Fruit fly (Drosophila melanogaster) whole organism, embryonic: ENCODE results near the gene CG18473.

ENCODE experiments used
- Blimp-1 ChIP-seq: fragments of 200-800 bp; sonication (Bioruptor generic); optimal IDR thresholded peaks from 3 replicates; lab custom pipeline; 2018; ENCODE audit warnings: missing biosample characterization, missing genetic modification characterization, mild to moderate bottlenecking, moderate library complexity, missing genetic modification reagents
- CG10959 ChIP-seq: fragments of 200-800 bp; sonication (Bioruptor generic); IDR thresholded peaks from 2 replicates; pipeline ENCODE4 v1.3.6; 2022; ENCODE audit warnings: missing biosample characterization, missing genetic modification characterization
- CG11247 ChIP-seq: fragments of 200-800 bp; sonication (Bioruptor generic); IDR thresholded peaks from 2 replicates; pipeline ENCODE4 v1.3.6; 2022; ENCODE audit warnings: missing biosample characterization, missing genetic modification characterization
- CG12236 ChIP-seq: fragments of 200-800 bp; sonication (Bioruptor generic); optimal IDR thresholded peaks from 2 replicates; lab custom pipeline; 2016; ENCODE audit warnings: missing biosample characterization, missing genetic modification characterization
- CG12391 ChIP-seq: fragments of 200-800 bp; sonication (Bioruptor generic); optimal IDR thresholded peaks from 3 replicates; lab custom pipeline; 2018; ENCODE audit warnings: missing biosample characterization, mild to moderate bottlenecking, missing genetic modification characterization, moderate library complexity
- CG13287 ChIP-seq: fragments of 200-800 bp; sonication (Bioruptor generic); IDR thresholded peaks from 2 replicates; pipeline ENCODE4 v1.3.6; 2022; ENCODE audit warnings: missing biosample characterization, missing genetic modification characterization; ENCODE audit not compliant: partially characterized antibody
- CG17802 ChIP-seq: fragments of 200-800 bp; sonication (Bioruptor generic); optimal IDR thresholded peaks from 2 replicates; lab custom pipeline; 2018; ENCODE audit warnings: missing biosample characterization, mild to moderate bottlenecking, missing genetic modification characterization, moderate library complexity
- CG18599 ChIP-seq: fragments of 200-800 bp; sonication (Bioruptor generic); optimal IDR thresholded peaks from 3 replicates; lab custom pipeline; 2017; ENCODE audit warnings: missing biosample characterization, missing genetic modification characterization, mild to moderate bottlenecking, moderate library complexity, missing genetic modification reagents
- CG2199 ChIP-seq: fragments of 200-800 bp; sonication (Bioruptor generic); IDR thresholded peaks from 3 replicates; pipeline ENCODE4 v1.3.6; 2022; ENCODE audit warnings: missing biosample characterization, missing genetic modification characterization
- CG2678 ChIP-seq: fragments of 200-800 bp; sonication (Bioruptor generic); optimal IDR thresholded peaks from 3 replicates; lab custom pipeline; 2019; ENCODE audit warnings: missing biosample characterization, mild to moderate bottlenecking, missing genetic modification characterization, moderate library complexity
- CG6175 ChIP-seq: fragments of 200-800 bp; sonication (Bioruptor generic); IDR thresholded peaks from 3 replicates; pipeline ENCODE4 v1.3.6; 2022; ENCODE audit warnings: missing biosample characterization, missing genetic modification characterization
- CG7786 ChIP-seq: fragments of 200-800 bp; sonication (Bioruptor generic); optimal IDR thresholded peaks from 2 replicates; lab custom pipeline; 2016; ENCODE audit warnings: missing biosample characterization, missing genetic modification characterization
- CG9932 ChIP-seq: fragments of 200-800 bp; sonication (Bioruptor generic); IDR thresholded peaks from 2 replicates; pipeline ENCODE4 v1.3.6; 2022; ENCODE audit warnings: missing biosample characterization, missing genetic modification characterization
- CkIIα-i1 ChIP-seq: fragments of 200-800 bp; sonication (Bioruptor generic); IDR thresholded peaks from 2 replicates; pipeline ENCODE4 v1.3.6; 2022; ENCODE audit warnings: missing biosample characterization, missing genetic modification characterization
- Dll ChIP-seq: fragments of 200-800 bp; sonication (Bioruptor generic); IDR thresholded peaks from 4 replicates; pipeline ENCODE4 v1.3.6; 2022; ENCODE audit warnings: missing biosample characterization, missing genetic modification characterization; ENCODE audit not compliant: partially characterized antibody
- E2f1 ChIP-seq: fragments of 200-800 bp; sonication (Bioruptor generic); IDR thresholded peaks from 2 replicates; pipeline ENCODE4 v1.3.6; 2022; ENCODE audit warnings: missing biosample characterization, missing genetic modification characterization
- Gug ChIP-seq: fragments of 200-800 bp; sonication (Bioruptor generic); IDR thresholded peaks from 4 replicates; pipeline ENCODE4 v1.3.6; 2022; ENCODE audit warnings: missing biosample characterization, missing genetic modification characterization
- HmgD ChIP-seq: fragments of 200-800 bp; sonication (Bioruptor generic); optimal IDR thresholded peaks from 3 replicates; lab custom pipeline; 2016; ENCODE audit warnings: missing biosample characterization, missing genetic modification characterization
- Kr ChIP-seq: fragments of 200-800 bp; sonication (Bioruptor generic); optimal IDR thresholded peaks from 2 replicates; lab custom pipeline; 2017; ENCODE audit warnings: missing biosample characterization, mild to moderate bottlenecking, missing genetic modification characterization
- MBD-R2 ChIP-seq: fragments of 200-800 bp; sonication (Bioruptor generic); IDR thresholded peaks from 2 replicates; pipeline ENCODE4 v1.3.6; 2022; ENCODE audit warnings: missing biosample characterization, missing genetic modification characterization
- MESR4 ChIP-seq: fragments of 200-800 bp; sonication (Bioruptor generic); optimal IDR thresholded peaks from 2 replicates; lab custom pipeline; 2018; ENCODE audit warnings: missing biosample characterization, mild to moderate bottlenecking, missing genetic modification characterization, moderate library complexity
- MTF-1 ChIP-seq: fragments of 200-800 bp; sonication (Bioruptor generic); optimal IDR thresholded peaks from 2 replicates; lab custom pipeline; 2018; ENCODE audit warnings: missing biosample characterization, mild to moderate bottlenecking, missing genetic modification characterization, borderline replicate concordance
- Mad ChIP-seq: fragments of 200-800 bp; sonication (Bioruptor generic); optimal IDR thresholded peaks from 2 replicates; lab custom pipeline; 2016; ENCODE audit warnings: missing biosample characterization, missing genetic modification characterization
- Med ChIP-seq: fragments of 200-800 bp; sonication (Bioruptor generic); peaks from one replicate; lab custom pipeline; 2016; ENCODE audit warnings: missing biosample characterization, missing genetic modification characterization, mild to moderate bottlenecking, inconsistent platforms, moderate library complexity
- Nf-YA ChIP-seq: fragments of 200-800 bp; sonication (Bioruptor generic); IDR thresholded peaks from 2 replicates; pipeline ENCODE4 v1.3.6; 2022; ENCODE audit warnings: missing biosample characterization, missing genetic modification characterization
- Opbp ChIP-seq: fragments of 200-800 bp; sonication (Bioruptor generic); IDR thresholded peaks from 3 replicates; pipeline ENCODE4 v1.3.6; 2022; ENCODE audit warnings: missing biosample characterization, missing genetic modification characterization; ENCODE audit not compliant: partially characterized antibody
- Pdp1 ChIP-seq, 2 experiments: fragments of 200-800 bp; sonication (Bioruptor generic); optimal IDR thresholded peaks; 3 replicates each; lab custom pipeline; 2016; ENCODE audit warnings: missing biosample characterization in 2 of 2, missing genetic modification characterization in 2 of 2, mild to moderate bottlenecking in 1 of 2, moderate library complexity in 1 of 2
- Scr ChIP-seq: fragments of 200-800 bp; sonication (Bioruptor generic); IDR thresholded peaks from 2 replicates; pipeline ENCODE4 v1.3.6; 2022; ENCODE audit warnings: missing biosample characterization, missing genetic modification characterization; ENCODE audit not compliant: partially characterized antibody
- TFAM ChIP-seq: fragments of 200-800 bp; sonication (Bioruptor generic); optimal IDR thresholded peaks from 2 replicates; lab custom pipeline; 2017; ENCODE audit warnings: missing biosample characterization, missing genetic modification characterization, inconsistent platforms
- YL-1 ChIP-seq: fragments of 200-800 bp; sonication (Bioruptor generic); optimal IDR thresholded peaks from 3 replicates; lab custom pipeline; 2017; ENCODE audit warnings: missing biosample characterization, mild to moderate bottlenecking, missing genetic modification characterization
- ash1 ChIP-seq: fragments of 200-800 bp; sonication (Bioruptor generic); optimal IDR thresholded peaks from 2 replicates; lab custom pipeline; 2018; ENCODE audit warnings: missing biosample characterization, mild to moderate bottlenecking, missing genetic modification characterization
- cad ChIP-seq: fragments of >200 bp; optimal IDR thresholded peaks from 2 replicates; lab custom pipeline; 2017; ENCODE audit warnings: missing biosample characterization, missing genetic modification characterization
- cas ChIP-seq: fragments of 200-800 bp; sonication (Bioruptor generic); IDR thresholded peaks from 2 replicates; pipeline ENCODE4 v1.3.6; 2022; ENCODE audit warnings: missing biosample characterization, missing genetic modification characterization
- caup ChIP-seq: fragments of 200-800 bp; sonication (Bioruptor generic); optimal IDR thresholded peaks from 3 replicates; lab custom pipeline; 2017; ENCODE audit warnings: missing biosample characterization, mild to moderate bottlenecking, missing genetic modification characterization, moderate library complexity; ENCODE audit not compliant: severe bottlenecking
- corto ChIP-seq: fragments of 200-800 bp; sonication (Bioruptor generic); optimal IDR thresholded peaks from 2 replicates; lab custom pipeline; 2016; ENCODE audit warnings: missing biosample characterization, mild to moderate bottlenecking, missing genetic modification characterization, moderate library complexity
- eve ChIP-seq, 2 experiments: fragments of >200 bp; optimal IDR thresholded peaks; 2 replicates each; lab custom pipeline; 2017; ENCODE audit warnings: missing biosample characterization in 2 of 2, missing genetic modification characterization in 2 of 2
- fd102C ChIP-seq: fragments of 200-800 bp; sonication (Bioruptor generic); optimal IDR thresholded peaks from 2 replicates; lab custom pipeline; 2018; ENCODE audit warnings: missing biosample characterization, mild to moderate bottlenecking, missing genetic modification characterization, moderate library complexity
- grn ChIP-seq: fragments of 200-800 bp; sonication (Bioruptor generic); optimal IDR thresholded peaks from 3 replicates; lab custom pipeline; 2017; ENCODE audit warnings: missing biosample characterization, missing genetic modification characterization
- gt ChIP-seq: fragments of 200-800 bp; sonication (Bioruptor generic); IDR thresholded peaks from 2 replicates; pipeline ENCODE4 v1.3.6; 2022; ENCODE audit warnings: missing biosample characterization, missing genetic modification characterization
- kah ChIP-seq: fragments of 200-800 bp; sonication (Bioruptor generic); optimal IDR thresholded peaks from 2 replicates; lab custom pipeline; 2018; ENCODE audit warnings: missing biosample characterization, mild to moderate bottlenecking, missing genetic modification characterization
- ken ChIP-seq: fragments of 200-800 bp; sonication (Bioruptor generic); IDR thresholded peaks from 3 replicates; pipeline ENCODE4 v1.3.6; 2022; ENCODE audit warnings: missing biosample characterization, missing genetic modification characterization
- knrl ChIP-seq: fragments of 200-800 bp; sonication (Bioruptor generic); IDR thresholded peaks from 3 replicates; pipeline ENCODE4 v1.3.6; 2022; ENCODE audit warnings: missing biosample characterization, missing genetic modification characterization; ENCODE audit not compliant: partially characterized antibody
- odd ChIP-seq: fragments of 200-800 bp; sonication (Bioruptor generic); optimal IDR thresholded peaks from 2 replicates; lab custom pipeline; 2017; ENCODE audit warnings: missing biosample characterization, mild to moderate bottlenecking, missing genetic modification characterization
- pho ChIP-seq: fragments of 200-800 bp; sonication (Bioruptor generic); optimal IDR thresholded peaks from 2 replicates; lab custom pipeline; 2016; ENCODE audit warnings: missing biosample characterization, missing genetic modification characterization
- sima ChIP-seq: fragments of 200-800 bp; sonication (Bioruptor generic); optimal IDR thresholded peaks from 2 replicates; lab custom pipeline; 2016; ENCODE audit warnings: missing biosample characterization, missing genetic modification characterization
- stwl ChIP-seq: fragments of 200-800 bp; sonication (Bioruptor generic); optimal IDR thresholded peaks from 3 replicates; lab custom pipeline; 2018; ENCODE audit warnings: missing biosample characterization, mild to moderate bottlenecking, missing genetic modification characterization, moderate library complexity
- tup ChIP-seq: fragments of 200-800 bp; sonication (Bioruptor generic); optimal IDR thresholded peaks from 2 replicates; lab custom pipeline; 2016; ENCODE audit warnings: missing biosample characterization, mild to moderate bottlenecking, missing genetic modification characterization, moderate library complexity
- unc-4 ChIP-seq: fragments of 200-800 bp; sonication (Bioruptor generic); IDR thresholded peaks from 2 replicates; pipeline ENCODE4 v1.3.6; 2022; ENCODE audit warnings: missing biosample characterization, missing genetic modification characterization; ENCODE audit not compliant: partially characterized antibody
- vvl ChIP-seq: fragments of 200-800 bp; sonication (Bioruptor generic); IDR thresholded peaks from 2 replicates; pipeline ENCODE4 v1.3.6; 2022; ENCODE audit warnings: missing biosample characterization, missing genetic modification characterization

CG18473 gene

DNA sequence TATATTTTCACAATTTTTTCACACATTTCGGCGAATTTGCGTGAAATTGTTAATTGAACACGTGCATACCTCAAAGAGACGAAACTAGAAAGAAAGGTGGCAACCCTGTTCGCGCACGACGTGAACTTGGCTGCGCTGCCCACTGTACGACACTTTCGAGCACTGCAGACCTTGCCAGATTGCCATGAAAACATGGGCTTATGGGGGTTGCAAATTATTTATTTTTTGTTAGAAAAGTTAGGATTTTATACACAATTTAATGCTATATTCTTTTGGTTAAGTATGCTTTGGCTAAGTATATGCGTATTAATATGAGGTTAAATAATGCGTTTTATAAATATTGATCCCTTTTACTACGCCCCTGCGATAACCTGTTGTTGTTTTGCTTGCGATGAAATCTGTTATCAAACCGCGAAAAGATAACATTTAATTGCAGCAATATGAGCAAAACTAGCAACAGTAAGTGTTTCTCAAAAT is 38.1 kb downstream of the CG18473 start, which contains the start of the genes RpL34b and CG8132 (continued):
- TF ChIP-seq knrl (GFP tag; lab: Robert Waterston, UW) = peak; percentile 61
- TF ChIP-seq Gug (GFP tag; lab: Robert Waterston, UW) = peak; percentile 98
- TF ChIP-seq Kr = peak; percentile 16
- TF ChIP-seq CG7786 (GFP tag; lab: Kevin White, UChicago) = peak; percentile 95
- peak; percentile 93 for TF ChIP-seq HmgD (GFP tag; lab: Kevin White, UChicago)
- peak; percentile 92 for TF ChIP-seq tup (GFP tag; lab: Kevin White, UChicago)
- peak in 1 of 2 experiments; percentile 0 for TF ChIP-seq eve (GFP tag; optimal IDR thresholded peaks at IDR 0.05; lab: Kevin White, UChicago)
- peak; percentile 97 for TF ChIP-seq Mad (GFP tag; lab: Kevin White, UChicago)
- peak; percentile 87 for TF ChIP-seq CG17802
- peak; percentile 96 for TF ChIP-seq CG6175 (GFP tag; lab: Robert Waterston, UW)
- peak; percentile 88 for TF ChIP-seq CG10959 (GFP tag; lab: Robert Waterston, UW)
- TF ChIP-seq ash1 (GFP tag; lab: Kevin White, UChicago) = peak; percentile 97
- TF ChIP-seq CG12236 (GFP tag; lab: Kevin White, UChicago) = peak; percentile 86
- TF ChIP-seq CG13287 (GFP tag; lab: Robert Waterston, UW) = peak; percentile 46
- no peak for TF ChIP-seq cad (GFP tag; lab: Kevin White, UChicago)
- TF ChIP-seq gt (GFP tag; lab: Robert Waterston, UW) = peak; percentile 93
- peak; percentile 94 for TF ChIP-seq grn (GFP tag; lab: Kevin White, UChicago)
- TF ChIP-seq cas = peak; percentile 86
- peak; percentile 97 for TF ChIP-seq CG11247
- TF ChIP-seq odd (GFP tag; lab: Kevin White, UChicago) = peak; percentile 90
- peak; percentile 98 for TF ChIP-seq vvl (GFP tag; lab: Robert Waterston, UW)
- peak; percentile 84 for TF ChIP-seq CkIIα-i1 (GFP tag; lab: Robert Waterston, UW)
- TF ChIP-seq kah (GFP tag; lab: Kevin White, UChicago) = peak; percentile 95
- TF ChIP-seq Scr (GFP tag; lab: Robert Waterston, UW) = peak; percentile 45; the same call in 1 of the 2 replicates
- TF ChIP-seq MBD-R2 (GFP tag; lab: Robert Waterston, UW) = peak; percentile 97
- peak; percentile 97 for TF ChIP-seq pho
- peak; percentile 91 for TF ChIP-seq stwl (tag; lab: Kevin White, UChicago)
- TF ChIP-seq YL-1 (GFP tag; lab: Kevin White, UChicago) = peak; percentile 100
- peak; percentile 95 for TF ChIP-seq CG2678 (tag; lab: Kevin White, UChicago)
- TF ChIP-seq TFAM (GFP tag; lab: Kevin White, UChicago) = peak; percentile 17
- TF ChIP-seq CG18599 (GFP tag; lab: Kevin White, UChicago) = peak; percentile 97
- peak; percentile 88 for TF ChIP-seq corto
- peak; percentile 100 for TF ChIP-seq Opbp (GFP tag; lab: Robert Waterston, UW)
- TF ChIP-seq MESR4 (GFP tag; lab: Kevin White, UChicago) = peak; percentile 94
- peak; percentile 30; the same call in 1 of the 2 replicates for TF ChIP-seq unc-4 (GFP tag; lab: Robert Waterston, UW)
- peak; percentile 98 for TF ChIP-seq ken (GFP tag; lab: Robert Waterston, UW)
- TF ChIP-seq Dll = peak; percentile 25; the same call in 1 of the 4 replicates
- TF ChIP-seq Pdp1 (GFP tag; optimal IDR thresholded peaks at IDR 0.05; lab: Kevin White, UChicago) = peak; percentile 94 to 97
- peak; percentile 91 for TF ChIP-seq fd102C (GFP tag; lab: Kevin White, UChicago)
- peak; percentile 99 for TF ChIP-seq Med
- TF ChIP-seq CG2199 (GFP tag; lab: Robert Waterston, UW) = peak; percentile 94
- TF ChIP-seq sima = peak; percentile 75
- TF ChIP-seq MTF-1 = peak; percentile 95
- peak; percentile 97 for TF ChIP-seq caup
- TF ChIP-seq CG9932 (GFP tag; lab: Robert Waterston, UW) = peak; percentile 98
- peak; percentile 97 for TF ChIP-seq CG12391 (tag; lab: Kevin White, UChicago)
- TF ChIP-seq Nf-YA (GFP tag; lab: Robert Waterston, UW) = peak; percentile 83
- TF ChIP-seq Blimp-1 (GFP tag; lab: Kevin White, UChicago) = peak; percentile 91
- peak; percentile 93 for TF ChIP-seq E2f1
